Worm (Caenorhabditis elegans) whole organism, L2 larva: Measurements from ENCODE around the gene col-127.

ENCODE experiments used
- C34F6.9 ChIP-seq: fragments of 150-350 bp; optimal IDR thresholded peaks from 2 replicates; lab custom pipeline; 2014; ENCODE audit warnings: missing biosample characterization, missing genetic modification characterization
- F13H6.1 ChIP-seq: sonication (generic microtip); optimal IDR thresholded peaks from 2 replicates; lab custom pipeline; 2016; ENCODE audit warnings: missing genetic modification characterization, missing compliant biosample characterization
- R02D3.7 ChIP-seq: fragments of 150-350 bp; optimal IDR thresholded peaks from 2 replicates; lab custom pipeline; 2014; ENCODE audit warnings: missing biosample characterization, missing genetic modification characterization
- Y55F3AM.14 ChIP-seq: fragments of 200-800 bp; sonication (Bioruptor generic); optimal IDR thresholded peaks from 2 replicates; lab custom pipeline; 2018; ENCODE audit warnings: mild to moderate bottlenecking, missing genetic modification characterization, missing compliant biosample characterization
- ZK546.5 ChIP-seq: sonication (generic microtip); optimal IDR thresholded peaks from 2 replicates; lab custom pipeline; 2017; ENCODE audit warnings: missing biosample characterization, missing genetic modification characterization
- alr-1 ChIP-seq: fragments of 150-350 bp; optimal IDR thresholded peaks from 2 replicates; lab custom pipeline; 2014; ENCODE audit warnings: missing biosample characterization, missing genetic modification characterization
- aly-2 ChIP-seq: fragments of 150-350 bp; optimal IDR thresholded peaks from 2 replicates; lab custom pipeline; 2014; ENCODE audit warnings: missing biosample characterization, missing genetic modification characterization
- ama-1 ChIP-seq: fragments of 150-350 bp; optimal IDR thresholded peaks from 2 replicates; lab custom pipeline; 2018; ENCODE audit warnings: inconsistent platforms
- blmp-1 ChIP-seq: sonication (generic microtip); optimal IDR thresholded peaks from 2 replicates; lab custom pipeline; 2017; ENCODE audit warnings: missing genetic modification characterization, mild to moderate bottlenecking, missing compliant biosample characterization, antibody characterized with exemption, moderate library complexity; ENCODE audit not compliant: insufficient read depth
- crh-2 ChIP-seq: sonication (generic microtip); optimal IDR thresholded peaks from 2 replicates; lab custom pipeline; 2017; ENCODE audit warnings: missing biosample characterization, missing genetic modification characterization
- dmd-4 ChIP-seq: sonication (generic microtip); optimal IDR thresholded peaks from 2 replicates; lab custom pipeline; 2017; ENCODE audit warnings: missing biosample characterization, missing genetic modification characterization
- egl-27 ChIP-seq: sonication (generic microtip); optimal IDR thresholded peaks from 3 replicates; lab custom pipeline; 2017; ENCODE audit warnings: missing biosample characterization, missing genetic modification reagents, missing genetic modification characterization
- elt-3 ChIP-seq: sonication (generic microtip); optimal IDR thresholded peaks from 2 replicates; lab custom pipeline; 2017; ENCODE audit warnings: missing biosample characterization, missing genetic modification characterization
- fos-1 ChIP-seq: fragments of 150-350 bp; optimal IDR thresholded peaks from 2 replicates; lab custom pipeline; 2014; ENCODE audit warnings: missing biosample characterization, missing genetic modification characterization
- gmeb-1 ChIP-seq: fragments of 150-350 bp; optimal IDR thresholded peaks from 2 replicates; lab custom pipeline; 2014; ENCODE audit warnings: missing biosample characterization, missing genetic modification characterization
- lin-13 ChIP-seq: fragments of 150-350 bp; optimal IDR thresholded peaks from 2 replicates; lab custom pipeline; 2014; ENCODE audit warnings: missing biosample characterization, missing genetic modification reagents, missing genetic modification characterization
- lsy-2 ChIP-seq, 2 experiments: fragments of 150-350 bp in 1 of 2; sonication (generic microtip) in 1 of 2; optimal IDR thresholded peaks; 2 replicates each; lab custom pipeline; 2014 to 2017; ENCODE audit warnings: missing biosample characterization in 2 of 2, missing genetic modification characterization in 2 of 2
- mab-5 ChIP-seq: fragments of 150-350 bp; optimal IDR thresholded peaks from 2 replicates; lab custom pipeline; 2014; ENCODE audit warnings: missing biosample characterization, missing genetic modification characterization
- mbf-1 ChIP-seq: sonication (generic microtip); optimal IDR thresholded peaks from 2 replicates; lab custom pipeline; 2017; ENCODE audit warnings: missing biosample characterization, missing genetic modification characterization
- mdl-1 ChIP-seq, 2 experiments: fragments of 150-350 bp in 1 of 2; sonication (generic microtip) in 1 of 2; optimal IDR thresholded peaks; 2 replicates each; lab custom pipeline; 2017; ENCODE audit warnings: missing biosample characterization in 2 of 2, missing genetic modification characterization in 2 of 2
- nhr-10 ChIP-seq: sonication (generic microtip); optimal IDR thresholded peaks from 2 replicates; lab custom pipeline; 2017; ENCODE audit warnings: missing biosample characterization, missing genetic modification characterization
- nhr-11 ChIP-seq: fragments of 150-350 bp; optimal IDR thresholded peaks from 2 replicates; lab custom pipeline; 2014; ENCODE audit warnings: missing biosample characterization, missing genetic modification characterization
- nhr-12 ChIP-seq: fragments of 150-350 bp; optimal IDR thresholded peaks from 2 replicates; lab custom pipeline; 2014; ENCODE audit warnings: missing biosample characterization, missing genetic modification characterization
- nhr-129 ChIP-seq: fragments of 150-350 bp; optimal IDR thresholded peaks from 2 replicates; lab custom pipeline; 2014; ENCODE audit warnings: missing biosample characterization, missing genetic modification characterization
- nhr-21 ChIP-seq: fragments of 150-350 bp; optimal IDR thresholded peaks from 2 replicates; lab custom pipeline; 2014; ENCODE audit warnings: missing biosample characterization, missing genetic modification characterization
- nhr-23 ChIP-seq: fragments of 150-350 bp; optimal IDR thresholded peaks from 2 replicates; lab custom pipeline; 2014; ENCODE audit warnings: missing biosample characterization, missing genetic modification reagents, missing genetic modification characterization
- nhr-237 ChIP-seq: fragments of 150-350 bp; optimal IDR thresholded peaks from 2 replicates; lab custom pipeline; 2014; ENCODE audit warnings: missing biosample characterization, missing genetic modification characterization
- nhr-6 ChIP-seq: fragments of 150-350 bp; optimal IDR thresholded peaks from 2 replicates; lab custom pipeline; 2014; ENCODE audit warnings: missing biosample characterization, missing genetic modification characterization
- nhr-77 ChIP-seq: fragments of 150-350 bp; optimal IDR thresholded peaks from 2 replicates; lab custom pipeline; 2014; ENCODE audit warnings: missing biosample characterization, missing genetic modification characterization
- sem-4 ChIP-seq: fragments of 150-350 bp; optimal IDR thresholded peaks from 2 replicates; lab custom pipeline; 2014; ENCODE audit warnings: missing biosample characterization, missing genetic modification reagents, missing genetic modification characterization
- snpc-4 ChIP-seq: fragments of 150-350 bp; optimal IDR thresholded peaks from 2 replicates; lab custom pipeline; 2014; ENCODE audit warnings: missing biosample characterization, missing genetic modification characterization
- unc-39 ChIP-seq: fragments of 150-350 bp; optimal IDR thresholded peaks from 2 replicates; lab custom pipeline; 2014; ENCODE audit warnings: missing biosample characterization, missing genetic modification characterization
- unc-55 ChIP-seq: fragments of 150-350 bp; sonication (generic microtip); optimal IDR thresholded peaks from 3 replicates; lab custom pipeline; 2014; ENCODE audit warnings: missing biosample characterization, missing genetic modification reagents, missing genetic modification characterization
- unc-62 ChIP-seq: fragments of 150-350 bp; optimal IDR thresholded peaks from 2 replicates; lab custom pipeline; 2014; ENCODE audit warnings: missing biosample characterization, missing genetic modification reagents, missing genetic modification characterization
- ztf-1 ChIP-seq: fragments of 200-800 bp; sonication (Bioruptor generic); conservative IDR thresholded peaks from 2 replicates; pipeline ENCODE4 v1.3.6; 2022; ENCODE audit warnings: missing genetic modification characterization, missing compliant biosample characterization
- ztf-4 ChIP-seq: fragments of 150-350 bp; optimal IDR thresholded peaks from 2 replicates; lab custom pipeline; 2014; ENCODE audit warnings: missing biosample characterization, missing genetic modification characterization

col-127 gene

ce11 chrIV:11306548-11306947 is 40.6 kb upstream of the col-127 start, which contains the start of gene B0035.13:
TSS of gene B0035.13 (minus strand) at chrIV:11306720.
- peak; percentile 10 for TF ChIP-seq fos-1 (tag; lab: Kevin White, UChicago)
- no peak for TF ChIP-seq sem-4 (tag; lab: Kevin White, UChicago)
- TF ChIP-seq, all 48 proteins: peak for 1

DNA sequence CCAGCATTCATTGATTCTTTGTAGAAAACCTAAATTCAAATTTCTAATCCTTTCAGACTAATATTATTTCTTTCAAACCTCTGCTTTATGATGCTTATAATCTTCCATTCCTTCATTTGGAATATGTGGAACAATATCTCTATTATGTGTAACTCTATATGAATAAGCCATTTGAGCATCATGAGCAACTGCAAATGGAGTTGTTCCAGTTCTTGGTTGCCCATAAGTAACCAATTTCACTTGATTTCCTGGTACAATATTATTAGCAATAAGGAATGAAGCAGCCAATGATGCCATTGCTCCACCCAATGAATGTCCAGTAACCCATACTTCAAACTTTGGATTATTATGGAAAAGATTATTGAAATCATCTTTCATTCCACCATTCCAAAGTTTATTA is 39.0 kb upstream of the col-127 start:
- TF ChIP-seq fos-1 (tag; lab: Kevin White, UChicago): no peak
- TF ChIP-seq unc-62 (GFP tag; lab: Kevin White, UChicago): no peak
- no peak for TF ChIP-seq gmeb-1
- no peak for TF ChIP-seq dmd-4 (tag; lab: Kevin White, UChicago)
- no peak for TF ChIP-seq Y55F3AM.14
- no peak for TF ChIP-seq nhr-23
- no peak for TF ChIP-seq nhr-237 (tag; lab: Kevin White, UChicago)
- TF ChIP-seq ztf-1 (GFP tag; lab: Robert Waterston, UW): no peak
- TF ChIP-seq snpc-4 (tag; lab: Kevin White, UChicago): no peak
- no peak for TF ChIP-seq nhr-12
- no peak for TF ChIP-seq ama-1 (lab: Kevin White, UChicago)
- no peak for TF ChIP-seq nhr-11 (tag; lab: Kevin White, UChicago)
- TF ChIP-seq, all 48 proteins: peak for 0

ce11 chrIV:11298154-11299086 is 32.4 kb upstream of the col-127 start, which contains the start of the genes B0035.15 and dnj-1:
TSS of gene B0035.15 (minus strand) at chrIV:11298252.
TSS of gene dnj-1 (plus strand) at chrIV:11299036.
- TF ChIP-seq F13H6.1 (tag; lab: Kevin White, UChicago) (peak; percentile 19), snpc-4 (tag; lab: Kevin White, UChicago) (no peak), elt-3 (tag; lab: Kevin White, UChicago) (no peak), nhr-23 (no peak), ZK546.5 (tag; lab: Kevin White, UChicago) (no peak), unc-39 (no peak), egl-27 (tag; lab: Kevin White, UChicago) (no peak), lsy-2 (tag; optimal IDR thresholded peaks at IDR 0.05; lab: Kevin White, UChicago) (peak in 1 of 2 experiments; percentile 52), ama-1 (lab: Kevin White, UChicago) (no peak), lin-13 (no peak), fos-1 (tag; lab: Kevin White, UChicago) (peak; percentile 67), crh-2 (tag; lab: Kevin White, UChicago) (peak; percentile 43), nhr-6 (tag; lab: Kevin White, UChicago) (no peak), unc-55 (peak; percentile 80), unc-62 (GFP tag; lab: Kevin White, UChicago) (no peak), mbf-1 (tag; lab: Kevin White, UChicago) (no peak), alr-1 (tag; lab: Kevin White, UChicago) (no peak), ztf-1 (GFP tag; lab: Robert Waterston, UW) (no peak), dmd-4 (tag; lab: Kevin White, UChicago) (no peak), nhr-10 (tag; lab: Kevin White, UChicago) (no peak), mdl-1 (tag; optimal IDR thresholded peaks at IDR 0.05; lab: Kevin White, UChicago) (no peak), C34F6.9 (tag; lab: Kevin White, UChicago) (peak; percentile 78), gmeb-1 (peak; percentile 36), mab-5 (tag; lab: Kevin White, UChicago) (no peak), nhr-77 (tag; lab: Kevin White, UChicago) (no peak), R02D3.7 (tag; lab: Kevin White, UChicago) (no peak), aly-2 (tag; lab: Kevin White, UChicago) (no peak), sem-4 (tag; lab: Kevin White, UChicago) (no peak), ztf-4 (tag; lab: Kevin White, UChicago) (no peak), nhr-129 (tag; lab: Kevin White, UChicago) (peak; percentile 8), nhr-21 (tag; lab: Kevin White, UChicago) (no peak), blmp-1 (tag; lab: Kevin White, UChicago) (peak; percentile 51), nhr-237 (tag; lab: Kevin White, UChicago) (no peak), nhr-12 (no peak)
